Worm (Caenorhabditis elegans): ENCODE results near the gene D1046.2.
A peak's percentile ranks its signal among the peaks of the same experiment; 100 is the strongest.

ce11 chrIV:8949078-8950039, 23.5 kb upstream of the D1046.2 start:
- no peak for TF ChIP-seq mab-5 (tag; optimal IDR thresholded peaks at IDR 0.05)
- no peak for TF ChIP-seq nhr-77 (tag; optimal IDR thresholded peaks at IDR 0.05)
- no peak for TF ChIP-seq elt-3 (tag; optimal IDR thresholded peaks at IDR 0.05)
- TF ChIP-seq nhr-237 (tag; optimal IDR thresholded peaks at IDR 0.05) = no peak
- no peak for TF ChIP-seq sem-4 (tag; optimal IDR thresholded peaks at IDR 0.05)
- TF ChIP-seq blmp-1 (tag; optimal IDR thresholded peaks at IDR 0.05; ENCODE audit: insufficient read depth) = peak; percentile 95
- TF ChIP-seq C34F6.9 (tag; optimal IDR thresholded peaks at IDR 0.05) = peak; percentile 85
- no peak for TF ChIP-seq skn-1 (tag; optimal IDR thresholded peaks at IDR 0.05)
- no peak for TF ChIP-seq snpc-4 (tag; optimal IDR thresholded peaks at IDR 0.05)
- no peak for TF ChIP-seq ceh-82 (tag; optimal IDR thresholded peaks at IDR 0.05)
- no peak for TF ChIP-seq ZK546.5 (tag; optimal IDR thresholded peaks at IDR 0.05)
- no peak for TF ChIP-seq nhr-10 (tag; optimal IDR thresholded peaks at IDR 0.05)
- TF ChIP-seq fos-1 (tag; optimal IDR thresholded peaks at IDR 0.05) = peak; percentile 99
